Worm (Caenorhabditis elegans) whole organism, young adult: Measurements from ENCODE around the gene K11H12.1.

Source experiments
- C06A6.2 ChIP-seq: fragments of 200-800 bp; sonication (Bioruptor generic); conservative IDR thresholded peaks from 2 replicates; pipeline ENCODE4 v1.3.6; 2022; ENCODE audit warnings: missing genetic modification characterization, missing compliant biosample characterization
- F10E7.11 ChIP-seq: sonication (generic microtip); optimal IDR thresholded peaks from 2 replicates; lab custom pipeline; 2017; ENCODE audit warnings: mild to moderate bottlenecking, missing genetic modification characterization, moderate library complexity, missing compliant biosample characterization
- F37B4.10 ChIP-seq: fragments of 200-800 bp; sonication (Bioruptor generic); IDR thresholded peaks from 2 replicates; pipeline ENCODE4 v1.3.6; 2022; ENCODE audit warnings: missing genetic modification characterization, missing compliant biosample characterization
- F52B5.7 ChIP-seq: sonication (generic microtip); optimal IDR thresholded peaks from 2 replicates; lab custom pipeline; 2016; ENCODE audit warnings: mild to moderate bottlenecking, missing genetic modification characterization, missing compliant biosample characterization
- Y53G8AR.9 ChIP-seq: fragments of 200-800 bp; sonication (Bioruptor generic); conservative IDR thresholded peaks from 2 replicates; pipeline ENCODE4 v1.3.6; 2022; ENCODE audit warnings: missing genetic modification reagents, missing genetic modification characterization, missing compliant biosample characterization
- ceh-100 ChIP-seq: fragments of 200-800 bp; sonication (Bioruptor generic); IDR thresholded peaks from 2 replicates; pipeline ENCODE4 v1.3.6; 2022; ENCODE audit warnings: missing genetic modification reagents, missing genetic modification characterization, missing compliant biosample characterization
- ceh-40 ChIP-seq: fragments of 200-800 bp; sonication (Bioruptor generic); IDR thresholded peaks from 2 replicates; pipeline ENCODE4 v1.3.6; 2022; ENCODE audit warnings: missing genetic modification characterization, missing compliant biosample characterization
- ceh-58 ChIP-seq: fragments of 200-800 bp; sonication (Bioruptor generic); IDR thresholded peaks from 2 replicates; pipeline ENCODE4 v1.3.6; 2022; ENCODE audit warnings: missing genetic modification characterization, missing compliant biosample characterization
- chd-7 ChIP-seq: sonication (generic microtip); optimal IDR thresholded peaks from 2 replicates; lab custom pipeline; 2016; ENCODE audit warnings: mild to moderate bottlenecking, missing genetic modification characterization, moderate library complexity, missing compliant biosample characterization
- die-1 ChIP-seq: sonication (generic microtip); optimal IDR thresholded peaks from 2 replicates; lab custom pipeline; 2016; ENCODE audit warnings: missing genotype, mild to moderate bottlenecking, missing genetic modification characterization, missing compliant biosample characterization
- dox-1 ChIP-seq: fragments of 200-800 bp; sonication (Bioruptor generic); IDR thresholded peaks from 2 replicates; pipeline ENCODE4 v1.3.6; 2022; ENCODE audit warnings: missing genetic modification reagents, missing genetic modification characterization, missing compliant biosample characterization
- dpff-1 ChIP-seq: sonication (generic microtip); optimal IDR thresholded peaks from 2 replicates; lab custom pipeline; 2017; ENCODE audit warnings: mild to moderate bottlenecking, missing genetic modification characterization, missing compliant biosample characterization
- ekl-4 ChIP-seq: fragments of 200-800 bp; sonication (Bioruptor generic); IDR thresholded peaks from 2 replicates; pipeline ENCODE4 v1.3.6; 2022; ENCODE audit warnings: missing genetic modification reagents, missing genetic modification characterization, missing compliant biosample characterization
- ets-4 ChIP-seq: fragments of 200-800 bp; sonication (Bioruptor generic); optimal IDR thresholded peaks from 2 replicates; lab custom pipeline; 2018; ENCODE audit warnings: mild to moderate bottlenecking, missing genetic modification characterization, missing compliant biosample characterization
- hmg-1.2 ChIP-seq: fragments of 200-800 bp; sonication (Bioruptor generic); IDR thresholded peaks from 2 replicates; pipeline ENCODE4 v1.3.6; 2022; ENCODE audit warnings: missing genetic modification reagents, missing genetic modification characterization, missing compliant biosample characterization
- lag-1 ChIP-seq: fragments of 200-800 bp; sonication (Bioruptor generic); IDR thresholded peaks from 2 replicates; pipeline ENCODE4 v1.3.6; 2022; ENCODE audit warnings: missing genetic modification reagents, missing genetic modification characterization, missing compliant biosample characterization
- let-607 ChIP-seq, 2 experiments: fragments of 200-800 bp in 1 of 2; sonication (Bioruptor generic) in 1 of 2; sonication (generic microtip) in 1 of 2; optimal IDR thresholded peaks; 2 replicates each; lab custom pipeline; 2016 to 2018; ENCODE audit warnings: mild to moderate bottlenecking in 2 of 2, missing compliant biosample characterization in 2 of 2, missing genetic modification characterization in 2 of 2, moderate library complexity in 2 of 2, missing genotype in 1 of 2
- lin-26 ChIP-seq: fragments of 200-800 bp; sonication (Bioruptor generic); IDR thresholded peaks from 2 replicates; pipeline ENCODE4 v1.3.6; 2022; ENCODE audit warnings: missing genetic modification reagents, missing genetic modification characterization, missing compliant biosample characterization
- lin-40 ChIP-seq: sonication (generic microtip); optimal IDR thresholded peaks from 2 replicates; lab custom pipeline; 2016; ENCODE audit warnings: missing genetic modification characterization, mild to moderate bottlenecking, missing compliant biosample characterization, missing genotype, missing genetic modification reagents
- lin-54 ChIP-seq: fragments of 200-800 bp; sonication (Bioruptor generic); optimal IDR thresholded peaks from 2 replicates; lab custom pipeline; 2018; ENCODE audit warnings: mild to moderate bottlenecking, missing genetic modification characterization, missing compliant biosample characterization
- lsl-1 ChIP-seq: fragments of 200-800 bp; sonication (Bioruptor generic); optimal IDR thresholded peaks from 2 replicates; lab custom pipeline; 2018; ENCODE audit warnings: mild to moderate bottlenecking, missing genetic modification characterization, moderate library complexity, missing compliant biosample characterization
- lsy-27 ChIP-seq: sonication (generic microtip); optimal IDR thresholded peaks from 2 replicates; lab custom pipeline; 2017; ENCODE audit warnings: missing genetic modification characterization, mild to moderate bottlenecking, missing compliant biosample characterization, antibody characterized with exemption, missing genotype, borderline replicate concordance; ENCODE audit not compliant: insufficient read depth
- madf-6 ChIP-seq: fragments of 200-800 bp; sonication (Bioruptor generic); IDR thresholded peaks from 2 replicates; pipeline ENCODE4 v1.3.6; 2022; ENCODE audit warnings: missing genetic modification reagents, missing genetic modification characterization, missing compliant biosample characterization
- mcd-1 ChIP-seq: fragments of 200-800 bp; sonication (Bioruptor generic); IDR thresholded peaks from 2 replicates; pipeline ENCODE4 v1.3.6; 2022; ENCODE audit warnings: missing genetic modification reagents, missing genetic modification characterization, missing compliant biosample characterization
- mel-28 ChIP-seq: sonication (generic microtip); optimal IDR thresholded peaks from 2 replicates; lab custom pipeline; 2016; ENCODE audit warnings: borderline replicate concordance, mild to moderate bottlenecking, missing genetic modification characterization, missing compliant biosample characterization
- nhr-27 ChIP-seq: fragments of 200-800 bp; sonication (Bioruptor generic); optimal IDR thresholded peaks from 2 replicates; lab custom pipeline; 2018; ENCODE audit warnings: mild to moderate bottlenecking, missing genetic modification characterization, moderate library complexity, missing compliant biosample characterization
- nhr-80 ChIP-seq: sonication (generic microtip); optimal IDR thresholded peaks from 2 replicates; lab custom pipeline; 2016; ENCODE audit warnings: missing genetic modification characterization, missing compliant biosample characterization
- nhr-90 ChIP-seq: sonication (generic microtip); optimal IDR thresholded peaks from 2 replicates; lab custom pipeline; 2016; ENCODE audit warnings: missing genotype, mild to moderate bottlenecking, missing genetic modification characterization, missing compliant biosample characterization
- rcor-1 ChIP-seq: fragments of 200-800 bp; sonication (Bioruptor generic); IDR thresholded peaks from 2 replicates; pipeline ENCODE4 v1.3.6; 2022; ENCODE audit warnings: missing genetic modification reagents, missing genetic modification characterization, missing compliant biosample characterization
- rec-8 ChIP-seq, 2 experiments: sonication (generic microtip); optimal IDR thresholded peaks; 2 replicates each; lab custom pipeline; 2016; ENCODE audit warnings: mild to moderate bottlenecking in 2 of 2, missing genetic modification characterization in 2 of 2, missing genetic modification reagents in 2 of 2, missing genotype in 2 of 2, missing biosample characterization in 1 of 2, missing compliant biosample characterization in 1 of 2, moderate library complexity in 1 of 2
- sea-2 ChIP-seq: fragments of 200-800 bp; sonication (Bioruptor generic); IDR thresholded peaks from 2 replicates; pipeline ENCODE4 v1.3.6; 2022; ENCODE audit warnings: missing genetic modification characterization, missing compliant biosample characterization
- tbx-9 ChIP-seq: sonication (generic microtip); optimal IDR thresholded peaks from 2 replicates; lab custom pipeline; 2016; ENCODE audit warnings: borderline replicate concordance, missing genetic modification characterization, inconsistent platforms, missing compliant biosample characterization
- tlf-1 ChIP-seq: fragments of 200-800 bp; sonication (Bioruptor generic); optimal IDR thresholded peaks from 2 replicates; lab custom pipeline; 2018; ENCODE audit warnings: mild to moderate bottlenecking, missing genetic modification characterization, missing compliant biosample characterization
- xnd-1 ChIP-seq: sonication (generic microtip); optimal IDR thresholded peaks from 2 replicates; lab custom pipeline; 2016; ENCODE audit warnings: missing genotype, missing genetic modification reagents, missing genetic modification characterization, missing compliant biosample characterization
- ztf-3 ChIP-seq: fragments of 200-800 bp; sonication (Bioruptor generic); optimal IDR thresholded peaks from 2 replicates; lab custom pipeline; 2018; ENCODE audit warnings: mild to moderate bottlenecking, missing genetic modification characterization, missing compliant biosample characterization

K11H12.1 gene

ce11 chrIV:633565-633964, 19.7 kb downstream of the K11H12.1 start:
- no peak for TF ChIP-seq rcor-1 (GFP tag; lab: Robert Waterston, UW)
- TF ChIP-seq lin-40 (tag; lab: Kevin White, UChicago) = peak; percentile 9
- TF ChIP-seq lag-1 (GFP tag; lab: Robert Waterston, UW) = no peak
- TF ChIP-seq tlf-1 (GFP tag; lab: Kevin White, UChicago) = no peak
- no peak for TF ChIP-seq F37B4.10 (GFP tag; lab: Robert Waterston, UW)
- no peak for TF ChIP-seq lsl-1
- TF ChIP-seq hmg-1.2 (GFP tag; lab: Robert Waterston, UW) = peak; percentile 75
- TF ChIP-seq ceh-40 (GFP tag; lab: Robert Waterston, UW) = no peak
- TF ChIP-seq ets-4 (GFP tag; lab: Kevin White, UChicago) = no peak
- no peak for TF ChIP-seq F10E7.11 (tag; lab: Kevin White, UChicago)
- TF ChIP-seq ztf-3 (GFP tag; lab: Kevin White, UChicago) = no peak

ce11 chrIV:631869-632268, 21.4 kb downstream of the K11H12.1 start:
- TF ChIP-seq tbx-9 (no peak), let-607 (tag; optimal IDR thresholded peaks at IDR 0.05; lab: Kevin White, UChicago) (peak in 1 of 2 experiments; percentile 23), Y53G8AR.9 (GFP tag; lab: Robert Waterston, UW) (0 out of 2 replicates have a peak, but pooled peaks have one; percentile 18), mcd-1 (GFP tag; lab: Robert Waterston, UW) (no peak), lsy-27 (tag; lab: Kevin White, UChicago) (no peak), lin-54 (GFP tag; lab: Kevin White, UChicago) (no peak), xnd-1 (tag; lab: Kevin White, UChicago) (no peak), ets-4 (GFP tag; lab: Kevin White, UChicago) (no peak), ekl-4 (no peak), sea-2 (GFP tag; lab: Robert Waterston, UW) (no peak), rec-8 (tag; optimal IDR thresholded peaks at IDR 0.05; lab: Kevin White, UChicago) (no peak), F37B4.10 (GFP tag; lab: Robert Waterston, UW) (no peak), ceh-100 (GFP tag; lab: Robert Waterston, UW) (no peak), lag-1 (GFP tag; lab: Robert Waterston, UW) (no peak), nhr-27 (tag; lab: Kevin White, UChicago) (no peak), ceh-58 (GFP tag; lab: Robert Waterston, UW) (no peak), mel-28 (no peak), nhr-80 (tag; lab: Kevin White, UChicago) (peak; percentile 69), dox-1 (GFP tag; lab: Robert Waterston, UW) (peak; percentile 56), lin-26 (GFP tag; lab: Robert Waterston, UW) (0 out of 2 replicates have a peak, but pooled peaks have one; percentile 32), madf-6 (GFP tag; lab: Robert Waterston, UW) (no peak)

- TF ChIP-seq dox-1 (GFP tag; lab: Robert Waterston, UW) (no peak), C06A6.2 (no peak), ztf-3 (GFP tag; lab: Kevin White, UChicago) (no peak), chd-7 (tag; lab: Kevin White, UChicago) (no peak), F52B5.7 (tag; lab: Kevin White, UChicago) (no peak), die-1 (tag; lab: Kevin White, UChicago) (no peak), nhr-90 (tag; lab: Kevin White, UChicago) (no peak), dpff-1 (tag; lab: Kevin White, UChicago) (no peak), ceh-40 (GFP tag; lab: Robert Waterston, UW) (no peak)
These were observed 22.6 kb downstream of the K11H12.1 start for ce11 chrIV:630598-630997.
